Fruit fly (Drosophila melanogaster) whole organism, embryonic: ENCODE results near the gene dsx-c73A.

Experiments
- ATbp ChIP-seq: fragments of 200-800 bp; sonication (Bioruptor generic); optimal IDR thresholded peaks from 2 replicates; lab custom pipeline; 2017; ENCODE audit warnings: missing biosample characterization, mild to moderate bottlenecking, missing genetic modification characterization, missing genetic modification reagents
- Asciz ChIP-seq: fragments of 200-800 bp; sonication (Bioruptor generic); optimal IDR thresholded peaks from 2 replicates; lab custom pipeline; 2017; ENCODE audit warnings: missing biosample characterization, mild to moderate bottlenecking, missing genetic modification characterization, missing genetic modification reagents
- Blimp-1 ChIP-seq: fragments of 200-800 bp; sonication (Bioruptor generic); optimal IDR thresholded peaks from 3 replicates; lab custom pipeline; 2018; ENCODE audit warnings: missing biosample characterization, missing genetic modification characterization, mild to moderate bottlenecking, moderate library complexity, missing genetic modification reagents
- CG11456 ChIP-seq: fragments of 200-800 bp; sonication (Bioruptor generic); IDR thresholded peaks from 3 replicates; pipeline ENCODE4 v1.3.6; 2022; ENCODE audit warnings: missing biosample characterization, missing genetic modification characterization
- CG11504 ChIP-seq: fragments of 200-800 bp; sonication (Bioruptor generic); optimal IDR thresholded peaks from 3 replicates; lab custom pipeline; 2019; ENCODE audit warnings: missing biosample characterization, mild to moderate bottlenecking, missing genetic modification characterization, moderate library complexity
- CG11695 ChIP-seq: fragments of 200-800 bp; sonication (Bioruptor generic); IDR thresholded peaks from 3 replicates; pipeline ENCODE4 v1.3.6; 2022; ENCODE audit warnings: missing biosample characterization, missing genetic modification characterization
- CG11696 ChIP-seq: fragments of 200-800 bp; sonication (Bioruptor generic); IDR thresholded peaks from 2 replicates; pipeline ENCODE4 v1.3.6; 2022; ENCODE audit warnings: missing biosample characterization, missing genetic modification characterization
- CG17361 ChIP-seq: fragments of 200-800 bp; sonication (Bioruptor generic); IDR thresholded peaks from 3 replicates; pipeline ENCODE4 v1.3.6; 2022; ENCODE audit warnings: missing biosample characterization, missing genetic modification characterization
- CG17912 ChIP-seq: fragments of 200-800 bp; sonication (Bioruptor generic); optimal IDR thresholded peaks from 2 replicates; lab custom pipeline; 2018; ENCODE audit warnings: missing biosample characterization, mild to moderate bottlenecking, missing genetic modification characterization
- CG3065 ChIP-seq: fragments of 200-800 bp; sonication (Bioruptor generic); optimal IDR thresholded peaks from 2 replicates; lab custom pipeline; 2016; ENCODE audit warnings: missing biosample characterization, missing genetic modification characterization
- CG33557 ChIP-seq: fragments of 200-800 bp; sonication (Bioruptor generic); optimal IDR thresholded peaks from 2 replicates; lab custom pipeline; 2019; ENCODE audit warnings: missing biosample characterization, mild to moderate bottlenecking, missing genetic modification characterization, moderate library complexity
- CG3407 ChIP-seq: fragments of 200-800 bp; sonication (Bioruptor generic); optimal IDR thresholded peaks from 2 replicates; lab custom pipeline; 2018; ENCODE audit warnings: missing biosample characterization, mild to moderate bottlenecking, missing genetic modification characterization
- CG4707 ChIP-seq: fragments of 200-800 bp; sonication (Bioruptor generic); optimal IDR thresholded peaks from 2 replicates; lab custom pipeline; 2018; ENCODE audit warnings: missing biosample characterization, mild to moderate bottlenecking, missing genetic modification characterization, moderate library complexity
- CG4854 ChIP-seq: fragments of 200-800 bp; sonication (Bioruptor generic); optimal IDR thresholded peaks from 2 replicates; lab custom pipeline; 2016; ENCODE audit warnings: missing biosample characterization, missing genetic modification characterization, inconsistent platforms
- CG6813 ChIP-seq: fragments of 200-800 bp; sonication (Bioruptor generic); optimal IDR thresholded peaks from 2 replicates; lab custom pipeline; 2017; ENCODE audit warnings: missing biosample characterization, missing genetic modification characterization, mild to moderate bottlenecking, moderate library complexity, missing genetic modification reagents
- CG8388 ChIP-seq: fragments of 200-800 bp; sonication (Bioruptor generic); optimal IDR thresholded peaks from 2 replicates; lab custom pipeline; 2019; ENCODE audit warnings: missing biosample characterization, mild to moderate bottlenecking, missing genetic modification characterization, moderate library complexity
- D ChIP-seq, 2 experiments: fragments of 200-800 bp in 1 of 2; fragments of >200 bp in 1 of 2; sonication (Bioruptor generic) in 1 of 2; optimal IDR thresholded peaks; 2 replicates in 1 of 2; 3 replicates in 1 of 2; lab custom pipeline; 2017; ENCODE audit warnings: mild to moderate bottlenecking in 1 of 2, missing biosample characterization in 1 of 2, missing genetic modification characterization in 1 of 2, missing genetic modification reagents in 1 of 2
- Dbx ChIP-seq: fragments of 200-800 bp; sonication (Bioruptor generic); IDR thresholded peaks from 3 replicates; pipeline ENCODE4 v1.3.6; 2022; ENCODE audit warnings: missing biosample characterization, missing genetic modification characterization
- Dll ChIP-seq: fragments of 200-800 bp; sonication (Bioruptor generic); IDR thresholded peaks from 4 replicates; pipeline ENCODE4 v1.3.6; 2022; ENCODE audit warnings: missing biosample characterization, missing genetic modification characterization; ENCODE audit not compliant: partially characterized antibody
- Ets65A ChIP-seq: fragments of 200-800 bp; sonication (Bioruptor generic); peaks from one replicate; lab custom pipeline; 2016; ENCODE audit warnings: missing biosample characterization, missing genetic modification characterization
- HHEX ChIP-seq: fragments of 200-800 bp; sonication (Bioruptor generic); optimal IDR thresholded peaks from 3 replicates; lab custom pipeline; 2017; ENCODE audit warnings: missing biosample characterization, mild to moderate bottlenecking, missing genetic modification characterization, missing genetic modification reagents
- Hand ChIP-seq: fragments of 200-800 bp; sonication (Bioruptor generic); optimal IDR thresholded peaks from 2 replicates; lab custom pipeline; 2017; ENCODE audit warnings: mild to moderate bottlenecking, missing biosample characterization, missing genetic modification reagents, missing genetic modification characterization
- Kr ChIP-seq: fragments of 200-800 bp; sonication (Bioruptor generic); optimal IDR thresholded peaks from 2 replicates; lab custom pipeline; 2017; ENCODE audit warnings: missing biosample characterization, mild to moderate bottlenecking, missing genetic modification characterization
- Nf-YC ChIP-seq: fragments of 200-800 bp; optimal IDR thresholded peaks from 3 replicates; lab custom pipeline; 2019; ENCODE audit warnings: missing biosample characterization, mild to moderate bottlenecking, missing genetic modification characterization, moderate library complexity
- Sox100B ChIP-seq: fragments of 200-800 bp; sonication (Bioruptor generic); optimal IDR thresholded peaks from 3 replicates; lab custom pipeline; 2018; ENCODE audit warnings: missing biosample characterization, mild to moderate bottlenecking, missing genetic modification characterization
- Sox102F ChIP-seq: fragments of 200-800 bp; sonication (Bioruptor generic); optimal IDR thresholded peaks from 2 replicates; lab custom pipeline; 2018; ENCODE audit warnings: missing biosample characterization, mild to moderate bottlenecking, missing genetic modification characterization, moderate library complexity
- Taf1 ChIP-seq: fragments of 200-800 bp; sonication (Bioruptor generic); IDR thresholded peaks from 2 replicates; pipeline ENCODE4 v1.3.6; 2022; ENCODE audit warnings: missing biosample characterization, missing genetic modification characterization
- bsh ChIP-seq, 2 experiments: fragments of 200-800 bp; sonication (Bioruptor generic); optimal IDR thresholded peaks; 2 replicates each; lab custom pipeline; 2017 to 2018; ENCODE audit warnings: mild to moderate bottlenecking in 2 of 2, missing biosample characterization in 2 of 2, missing genetic modification characterization in 2 of 2, moderate library complexity in 1 of 2
- cas ChIP-seq: fragments of 200-800 bp; sonication (Bioruptor generic); IDR thresholded peaks from 2 replicates; pipeline ENCODE4 v1.3.6; 2022; ENCODE audit warnings: missing biosample characterization, missing genetic modification characterization
- ci ChIP-seq: fragments of 200-800 bp; sonication (Bioruptor generic); IDR thresholded peaks from 3 replicates; pipeline ENCODE4 v1.3.6; 2022; ENCODE audit warnings: missing biosample characterization, missing genetic modification characterization
- ewg ChIP-seq: fragments of 200-800 bp; sonication (Bioruptor generic); optimal IDR thresholded peaks from 3 replicates; lab custom pipeline; 2017; ENCODE audit warnings: mild to moderate bottlenecking, missing biosample characterization, missing genetic modification reagents, missing genetic modification characterization
- exex ChIP-seq: fragments of 200-800 bp; sonication (Bioruptor generic); optimal IDR thresholded peaks from 4 replicates; lab custom pipeline; 2018; ENCODE audit warnings: missing biosample characterization, mild to moderate bottlenecking, missing genetic modification characterization, moderate library complexity
- eyg ChIP-seq: fragments of 200-800 bp; sonication (Bioruptor generic); optimal IDR thresholded peaks from 3 replicates; lab custom pipeline; 2016; ENCODE audit warnings: missing biosample characterization, missing genetic modification characterization
- gem ChIP-seq: fragments of 200-800 bp; sonication (Bioruptor generic); optimal IDR thresholded peaks from 2 replicates; lab custom pipeline; 2019; ENCODE audit warnings: missing biosample characterization, mild to moderate bottlenecking, missing genetic modification characterization, moderate library complexity
- gsb-n ChIP-seq: fragments of 200-800 bp; sonication (Bioruptor generic); optimal IDR thresholded peaks from 3 replicates; lab custom pipeline; 2018; ENCODE audit warnings: missing biosample characterization, mild to moderate bottlenecking, missing genetic modification characterization
- jumu ChIP-seq: fragments of 200-800 bp; sonication (Bioruptor generic); optimal IDR thresholded peaks from 3 replicates; lab custom pipeline; 2016; ENCODE audit warnings: missing biosample characterization, missing genetic modification characterization
- kni ChIP-seq: fragments of 200-800 bp; sonication (Bioruptor generic); optimal IDR thresholded peaks from 3 replicates; lab custom pipeline; 2017; ENCODE audit warnings: mild to moderate bottlenecking, missing biosample characterization, missing genetic modification reagents, missing genetic modification characterization
- lab ChIP-seq: fragments of 200-800 bp; sonication (Bioruptor generic); optimal IDR thresholded peaks from 3 replicates; lab custom pipeline; 2017; ENCODE audit warnings: missing biosample characterization, missing genetic modification characterization, mild to moderate bottlenecking, moderate library complexity, missing genetic modification reagents
- pnt ChIP-seq: fragments of 200-800 bp; sonication (Bioruptor generic); optimal IDR thresholded peaks from 3 replicates; lab custom pipeline; 2016; ENCODE audit warnings: missing biosample characterization, missing genetic modification characterization
- run ChIP-seq: fragments of 200-800 bp; sonication (Bioruptor generic); optimal IDR thresholded peaks from 3 replicates; lab custom pipeline; 2018; ENCODE audit warnings: missing biosample characterization, mild to moderate bottlenecking, missing genetic modification characterization
- salm ChIP-seq: fragments of 200-800 bp; sonication (Bioruptor generic); optimal IDR thresholded peaks from 2 replicates; lab custom pipeline; 2018; ENCODE audit warnings: missing biosample characterization, mild to moderate bottlenecking, missing genetic modification characterization
- sens ChIP-seq: fragments of 200-800 bp; sonication (Bioruptor generic); peaks from one replicate; lab custom pipeline; 2016; ENCODE audit warnings: missing biosample characterization, missing genetic modification characterization
- sisA ChIP-seq: fragments of 200-800 bp; sonication (Bioruptor generic); IDR thresholded peaks from 2 replicates; pipeline ENCODE4 v1.3.6; 2022; ENCODE audit warnings: missing biosample characterization, missing genetic modification characterization
- unpg ChIP-seq: fragments of 200-800 bp; sonication (Bioruptor generic); optimal IDR thresholded peaks from 3 replicates; lab custom pipeline; 2018; ENCODE audit warnings: missing biosample characterization, mild to moderate bottlenecking, missing genetic modification characterization, moderate library complexity
- z ChIP-seq: fragments of 200-800 bp; sonication (Bioruptor generic); IDR thresholded peaks from 3 replicates; pipeline ENCODE4 v1.3.6; 2022; ENCODE audit warnings: missing biosample characterization, missing genetic modification characterization

Gene dsx-c73A

dm6 chr3L:16442628-16443027 is 9.1 kb downstream of the dsx-c73A start (continued):
- no peak for TF ChIP-seq Dbx (GFP tag; lab: Robert Waterston, UW)
- TF ChIP-seq Sox102F (GFP tag; lab: Kevin White, UChicago), result peak; percentile 70
- peak; percentile 44 for TF ChIP-seq CG11504 (tag; lab: Kevin White, UChicago)
- no peak for TF ChIP-seq CG11696 (GFP tag; lab: Robert Waterston, UW)
- 0 out of 3 replicates have a peak, but pooled peaks have one; percentile 25 for TF ChIP-seq ci (GFP tag; lab: Robert Waterston, UW)
- TF ChIP-seq Taf1 (GFP tag; lab: Robert Waterston, UW), result no peak
- peak; percentile 17 for TF ChIP-seq CG8388 (GFP tag; lab: Kevin White, UChicago)

- TF ChIP-seq CG3065 (no peak), salm (tag; lab: Kevin White, UChicago) (no peak), eyg (GFP tag; lab: Kevin White, UChicago) (no peak), run (tag; lab: Kevin White, UChicago) (no peak), sisA (no peak)
These were observed 14.5 kb downstream of the dsx-c73A start for dm6 chr3L:16437271-16437670.

- peak; percentile 23 for TF ChIP-seq kni (GFP tag; lab: Kevin White, UChicago)
- TF ChIP-seq sens (GFP tag; lab: Kevin White, UChicago), result peak; percentile 21
- TF ChIP-seq CG8388 (GFP tag; lab: Kevin White, UChicago), result no peak
- TF ChIP-seq Blimp-1, result peak; percentile 91
- TF ChIP-seq ewg (GFP tag; lab: Kevin White, UChicago), result no peak
- TF ChIP-seq Kr (GFP tag; lab: Kevin White, UChicago), result no peak
- no peak for TF ChIP-seq cas
- TF ChIP-seq gem (tag; lab: Kevin White, UChicago), result peak; percentile 6
- TF ChIP-seq Dll (GFP tag; lab: Robert Waterston, UW), result no peak
- no peak for TF ChIP-seq CG4854 (GFP tag; lab: Kevin White, UChicago)
- no peak for TF ChIP-seq gsb-n (tag; lab: Kevin White, UChicago)
- TF ChIP-seq CG33557 (GFP tag; lab: Kevin White, UChicago), result peak; percentile 5
- TF ChIP-seq pnt (GFP tag; lab: Kevin White, UChicago), result no peak
- TF ChIP-seq CG6813 (GFP tag; lab: Kevin White, UChicago), result peak; percentile 3
- no peak for TF ChIP-seq exex (tag; lab: Kevin White, UChicago)
- no peak for TF ChIP-seq Hand (GFP tag; lab: Kevin White, UChicago)
- TF ChIP-seq CG17912 (GFP tag; lab: Kevin White, UChicago), result no peak
- no peak for TF ChIP-seq unpg (GFP tag; lab: Kevin White, UChicago)
- no peak for TF ChIP-seq z (GFP tag; lab: Robert Waterston, UW)
- TF ChIP-seq bsh (GFP tag; optimal IDR thresholded peaks at IDR 0.05; lab: Kevin White, UChicago), result peak in 1 of 2 experiments; percentile 7
These were observed 18.2 kb downstream of the dsx-c73A start for dm6 chr3L:16433556-16433955.

- TF ChIP-seq Blimp-1 (peak; percentile 32), lab (GFP tag; lab: Kevin White, UChicago) (peak; percentile 15), CG3407 (peak; percentile 15), Sox100B (GFP tag; lab: Kevin White, UChicago) (peak; percentile 8), D (optimal IDR thresholded peaks at IDR 0.05; lab: Kevin White, UChicago) (no peak), D (GFP tag; optimal IDR thresholded peaks at IDR 0.05; lab: Kevin White, UChicago) (peak; percentile 32), CG11695 (GFP tag; lab: Robert Waterston, UW) (no peak), CG4707 (peak; percentile 12), sens (GFP tag; lab: Kevin White, UChicago) (peak; percentile 49), Asciz (GFP tag; lab: Kevin White, UChicago) (peak; percentile 67), jumu (no peak), Ets65A (GFP tag; lab: Kevin White, UChicago) (peak; percentile 86), HHEX (GFP tag; lab: Kevin White, UChicago) (peak; percentile 15), ATbp (GFP tag; lab: Kevin White, UChicago) (peak; percentile 60), CG17361 (GFP tag; lab: Robert Waterston, UW) (no peak), Nf-YC (tag; lab: Kevin White, UChicago) (no peak), CG11456 (GFP tag; lab: Robert Waterston, UW) (0 out of 3 replicates have a peak, but pooled peaks have one; percentile 26)
These were observed 20.7 kb downstream of the dsx-c73A start for dm6 chr3L:16431056-16431455.
